Worm (Caenorhabditis elegans): Measurements from ENCODE around the gene ebp-1.

- TF ChIP-seq him-1 (tag; optimal IDR thresholded peaks at IDR 0.05) (no peak), dao-5 (tag; optimal IDR thresholded peaks at IDR 0.05) (no peak), W03F9.2 (tag; optimal IDR thresholded peaks at IDR 0.05) (no peak)
These were observed 21.9 kb upstream of the ebp-1 start for ce11 chrV:18021464-18021863.

All from whole organism, L4/young adult.